Worm (Caenorhabditis elegans) whole organism, L2 larva: ENCODE data around the gene piit-1.
A peak's percentile ranks its signal among the peaks of the same experiment; 100 is the strongest.

ENCODE experiments used
- C34F6.9 ChIP-seq: fragments of 150-350 bp; optimal IDR thresholded peaks from 2 replicates; lab custom pipeline; 2014; ENCODE audit warnings: missing biosample characterization, missing genetic modification characterization
- R02D3.7 ChIP-seq: fragments of 150-350 bp; optimal IDR thresholded peaks from 2 replicates; lab custom pipeline; 2014; ENCODE audit warnings: missing biosample characterization, missing genetic modification characterization
- Y55F3AM.14 ChIP-seq: fragments of 200-800 bp; sonication (Bioruptor generic); optimal IDR thresholded peaks from 2 replicates; lab custom pipeline; 2018; ENCODE audit warnings: mild to moderate bottlenecking, missing genetic modification characterization, missing compliant biosample characterization
- aly-2 ChIP-seq: fragments of 150-350 bp; optimal IDR thresholded peaks from 2 replicates; lab custom pipeline; 2014; ENCODE audit warnings: missing biosample characterization, missing genetic modification characterization
- ama-1 ChIP-seq: fragments of 150-350 bp; optimal IDR thresholded peaks from 2 replicates; lab custom pipeline; 2018; ENCODE audit warnings: inconsistent platforms
- blmp-1 ChIP-seq: sonication (generic microtip); optimal IDR thresholded peaks from 2 replicates; lab custom pipeline; 2017; ENCODE audit warnings: missing genetic modification characterization, mild to moderate bottlenecking, missing compliant biosample characterization, antibody characterized with exemption, moderate library complexity; ENCODE audit not compliant: insufficient read depth
- ceh-16 ChIP-seq: fragments of 150-350 bp; optimal IDR thresholded peaks from 2 replicates; lab custom pipeline; 2014; ENCODE audit warnings: missing biosample characterization, missing genetic modification characterization
- crh-2 ChIP-seq: sonication (generic microtip); optimal IDR thresholded peaks from 2 replicates; lab custom pipeline; 2017; ENCODE audit warnings: missing biosample characterization, missing genetic modification characterization
- dmd-4 ChIP-seq: sonication (generic microtip); optimal IDR thresholded peaks from 2 replicates; lab custom pipeline; 2017; ENCODE audit warnings: missing biosample characterization, missing genetic modification characterization
- egl-27 ChIP-seq: sonication (generic microtip); optimal IDR thresholded peaks from 3 replicates; lab custom pipeline; 2017; ENCODE audit warnings: missing biosample characterization, missing genetic modification reagents, missing genetic modification characterization
- elt-1 ChIP-seq: fragments of 150-350 bp; optimal IDR thresholded peaks from 2 replicates; lab custom pipeline; 2014; ENCODE audit warnings: missing biosample characterization, missing genetic modification characterization
- elt-3 ChIP-seq: sonication (generic microtip); optimal IDR thresholded peaks from 2 replicates; lab custom pipeline; 2017; ENCODE audit warnings: missing biosample characterization, missing genetic modification characterization
- fos-1 ChIP-seq: fragments of 150-350 bp; optimal IDR thresholded peaks from 2 replicates; lab custom pipeline; 2014; ENCODE audit warnings: missing biosample characterization, missing genetic modification characterization
- gmeb-1 ChIP-seq: fragments of 150-350 bp; optimal IDR thresholded peaks from 2 replicates; lab custom pipeline; 2014; ENCODE audit warnings: missing biosample characterization, missing genetic modification characterization
- lin-11 ChIP-seq: fragments of 150-350 bp; sonication (generic microtip); optimal IDR thresholded peaks from 2 replicates; lab custom pipeline; 2014; ENCODE audit warnings: missing biosample characterization, missing genetic modification characterization, inconsistent platforms, mixed read lengths
- lin-13 ChIP-seq: fragments of 150-350 bp; optimal IDR thresholded peaks from 2 replicates; lab custom pipeline; 2014; ENCODE audit warnings: missing biosample characterization, missing genetic modification reagents, missing genetic modification characterization
- lin-39 ChIP-seq: fragments of 150-350 bp; optimal IDR thresholded peaks from 2 replicates; lab custom pipeline; 2014; ENCODE audit warnings: missing biosample characterization, missing genetic modification reagents, missing genetic modification characterization
- lsy-2 ChIP-seq, 2 experiments: fragments of 150-350 bp in 1 of 2; sonication (generic microtip) in 1 of 2; optimal IDR thresholded peaks; 2 replicates each; lab custom pipeline; 2014 to 2017; ENCODE audit warnings: missing biosample characterization in 2 of 2, missing genetic modification characterization in 2 of 2
- mab-5 ChIP-seq: fragments of 150-350 bp; optimal IDR thresholded peaks from 2 replicates; lab custom pipeline; 2014; ENCODE audit warnings: missing biosample characterization, missing genetic modification characterization
- nhr-10 ChIP-seq: sonication (generic microtip); optimal IDR thresholded peaks from 2 replicates; lab custom pipeline; 2017; ENCODE audit warnings: missing biosample characterization, missing genetic modification characterization
- nhr-11 ChIP-seq: fragments of 150-350 bp; optimal IDR thresholded peaks from 2 replicates; lab custom pipeline; 2014; ENCODE audit warnings: missing biosample characterization, missing genetic modification characterization
- nhr-129 ChIP-seq: fragments of 150-350 bp; optimal IDR thresholded peaks from 2 replicates; lab custom pipeline; 2014; ENCODE audit warnings: missing biosample characterization, missing genetic modification characterization
- nhr-21 ChIP-seq: fragments of 150-350 bp; optimal IDR thresholded peaks from 2 replicates; lab custom pipeline; 2014; ENCODE audit warnings: missing biosample characterization, missing genetic modification characterization
- nhr-23 ChIP-seq: fragments of 150-350 bp; optimal IDR thresholded peaks from 2 replicates; lab custom pipeline; 2014; ENCODE audit warnings: missing biosample characterization, missing genetic modification reagents, missing genetic modification characterization
- nhr-237 ChIP-seq: fragments of 150-350 bp; optimal IDR thresholded peaks from 2 replicates; lab custom pipeline; 2014; ENCODE audit warnings: missing biosample characterization, missing genetic modification characterization
- nhr-25 ChIP-seq: fragments of 150-350 bp; sonication (generic microtip); optimal IDR thresholded peaks from 3 replicates; lab custom pipeline; 2014; ENCODE audit warnings: missing biosample characterization, missing genetic modification characterization
- nhr-6 ChIP-seq: fragments of 150-350 bp; optimal IDR thresholded peaks from 2 replicates; lab custom pipeline; 2014; ENCODE audit warnings: missing biosample characterization, missing genetic modification characterization
- nhr-77 ChIP-seq: fragments of 150-350 bp; optimal IDR thresholded peaks from 2 replicates; lab custom pipeline; 2014; ENCODE audit warnings: missing biosample characterization, missing genetic modification characterization
- peb-1 ChIP-seq: fragments of 150-350 bp; optimal IDR thresholded peaks from 2 replicates; lab custom pipeline; 2014; ENCODE audit warnings: missing biosample characterization, missing genetic modification characterization
- sem-4 ChIP-seq: fragments of 150-350 bp; optimal IDR thresholded peaks from 2 replicates; lab custom pipeline; 2014; ENCODE audit warnings: missing biosample characterization, missing genetic modification reagents, missing genetic modification characterization
- skn-1 ChIP-seq: sonication (generic microtip); optimal IDR thresholded peaks from 2 replicates; lab custom pipeline; 2017; ENCODE audit warnings: missing biosample characterization, missing genetic modification characterization
- sma-3 ChIP-seq: sonication (generic microtip); optimal IDR thresholded peaks from 2 replicates; lab custom pipeline; 2016; ENCODE audit warnings: missing genetic modification reagents, missing genetic modification characterization, missing compliant biosample characterization
- sma-9 ChIP-seq, 2 experiments: fragments of 150-350 bp in 1 of 2; sonication (generic microtip) in 1 of 2; optimal IDR thresholded peaks; 2 replicates each; lab custom pipeline; 2014 to 2016; ENCODE audit warnings: missing genetic modification characterization in 2 of 2, mild to moderate bottlenecking in 1 of 2, missing biosample characterization in 1 of 2, missing compliant biosample characterization in 1 of 2, missing genetic modification reagents in 1 of 2, moderate library complexity in 1 of 2
- snpc-4 ChIP-seq: fragments of 150-350 bp; optimal IDR thresholded peaks from 2 replicates; lab custom pipeline; 2014; ENCODE audit warnings: missing biosample characterization, missing genetic modification characterization
- unc-39 ChIP-seq: fragments of 150-350 bp; optimal IDR thresholded peaks from 2 replicates; lab custom pipeline; 2014; ENCODE audit warnings: missing biosample characterization, missing genetic modification characterization
- unc-55 ChIP-seq: fragments of 150-350 bp; sonication (generic microtip); optimal IDR thresholded peaks from 3 replicates; lab custom pipeline; 2014; ENCODE audit warnings: missing biosample characterization, missing genetic modification reagents, missing genetic modification characterization
- zag-1 ChIP-seq: fragments of 150-350 bp; optimal IDR thresholded peaks from 2 replicates; lab custom pipeline; 2014; ENCODE audit warnings: missing biosample characterization, missing genetic modification characterization
- ztf-1 ChIP-seq: fragments of 200-800 bp; sonication (Bioruptor generic); conservative IDR thresholded peaks from 2 replicates; pipeline ENCODE4 v1.3.6; 2022; ENCODE audit warnings: missing genetic modification characterization, missing compliant biosample characterization
- ztf-11 ChIP-seq: sonication (generic microtip); optimal IDR thresholded peaks from 2 replicates; lab custom pipeline; 2017; ENCODE audit warnings: missing biosample characterization, missing genetic modification characterization
- ztf-4 ChIP-seq: fragments of 150-350 bp; optimal IDR thresholded peaks from 2 replicates; lab custom pipeline; 2014; ENCODE audit warnings: missing biosample characterization, missing genetic modification characterization

Gene piit-1

ce11 chrV:11615948-11616681, 6.2 kb upstream of the piit-1 start, which contains the start of gene nlp-24:
nlp-24 (plus strand) TSS chrV:11616376.
- TF ChIP-seq dmd-4 (tag; lab: Kevin White, UChicago) (no peak), lsy-2 (tag; optimal IDR thresholded peaks at IDR 0.05; lab: Kevin White, UChicago) (peak in 1 of 2 experiments; percentile 46), sma-3 (GFP tag; lab: Kevin White, UChicago) (peak; percentile 39), crh-2 (tag; lab: Kevin White, UChicago) (peak; percentile 19), nhr-77 (tag; lab: Kevin White, UChicago) (no peak), fos-1 (peak; percentile 20), C34F6.9 (no peak), sma-9 (GFP tag; optimal IDR thresholded peaks at IDR 0.05; lab: Kevin White, UChicago) (peak; percentile 72), sma-9 (tag; optimal IDR thresholded peaks at IDR 0.05; lab: Kevin White, UChicago) (no peak), ama-1 (lab: Kevin White, UChicago) (peak; percentile 76), elt-1 (tag; lab: Kevin White, UChicago) (peak; percentile 2), unc-55 (no peak), gmeb-1 (tag; lab: Kevin White, UChicago) (no peak), nhr-25 (tag; lab: Kevin White, UChicago) (peak; percentile 90), R02D3.7 (tag; lab: Kevin White, UChicago) (no peak), aly-2 (no peak), nhr-129 (tag; lab: Kevin White, UChicago) (peak; percentile 24), elt-3 (no peak), ceh-16 (tag; lab: Kevin White, UChicago) (peak; percentile 61), blmp-1 (tag; lab: Kevin White, UChicago) (peak; percentile 79), nhr-6 (tag; lab: Kevin White, UChicago) (peak; percentile 49), nhr-21 (tag; lab: Kevin White, UChicago) (peak; percentile 70)
- TF ChIP-seq, all 48 proteins: peak for 13

- peak; percentile 42 for TF ChIP-seq lin-13
- peak; percentile 59 for TF ChIP-seq blmp-1 (tag; lab: Kevin White, UChicago)
- peak; percentile 59 for TF ChIP-seq elt-1 (tag; lab: Kevin White, UChicago)
- no peak for TF ChIP-seq ztf-1 (GFP tag; lab: Robert Waterston, UW)
- TF ChIP-seq sma-3 (GFP tag; lab: Kevin White, UChicago), result peak; percentile 80
- peak; percentile 60 for TF ChIP-seq nhr-129 (tag; lab: Kevin White, UChicago)
- peak; percentile 77 for TF ChIP-seq nhr-21 (tag; lab: Kevin White, UChicago)
- peak; percentile 21 for TF ChIP-seq gmeb-1 (tag; lab: Kevin White, UChicago)
- TF ChIP-seq lsy-2 (tag; optimal IDR thresholded peaks at IDR 0.05; lab: Kevin White, UChicago), result peak in 1 of 2 experiments; percentile 28
- TF ChIP-seq nhr-10 (tag; lab: Kevin White, UChicago), result no peak
- peak; percentile 2 for TF ChIP-seq skn-1 (tag; lab: Kevin White, UChicago)
- peak; percentile 88 for TF ChIP-seq sma-9 (GFP tag; optimal IDR thresholded peaks at IDR 0.05; lab: Kevin White, UChicago)
- TF ChIP-seq sma-9 (tag; optimal IDR thresholded peaks at IDR 0.05; lab: Kevin White, UChicago), result no peak
- TF ChIP-seq zag-1, result no peak
- TF ChIP-seq aly-2, result no peak
- peak; percentile 14 for TF ChIP-seq nhr-23 (tag; lab: Kevin White, UChicago)
- no peak for TF ChIP-seq ztf-11 (tag; lab: Kevin White, UChicago)
- TF ChIP-seq crh-2 (tag; lab: Kevin White, UChicago), result peak; percentile 51
- peak; percentile 52 for TF ChIP-seq fos-1
- peak; percentile 82 for TF ChIP-seq nhr-25 (tag; lab: Kevin White, UChicago)
Observed at ce11 chrV:11614805-11615497, 5.0 kb upstream of the piit-1 start.

- TF ChIP-seq ama-1 (lab: Kevin White, UChicago) (no peak), nhr-25 (tag; lab: Kevin White, UChicago) (no peak), ztf-11 (tag; lab: Kevin White, UChicago) (no peak)
Observed at ce11 chrV:11613007-11613406, 3.1 kb upstream of the piit-1 start, which contains the start of gene tag-290. tag-290 (plus strand) TSS chrV:11613307.

ce11 chrV:11610481-11610880, 532 bp upstream of the piit-1 start, which contains the start of gene sas-5:
sas-5 (plus strand) TSS chrV:11610737.
- no peak for TF ChIP-seq lin-39 (tag; lab: Kevin White, UChicago)
- no peak for TF ChIP-seq aly-2
- no peak for TF ChIP-seq R02D3.7 (tag; lab: Kevin White, UChicago)
- TF ChIP-seq gmeb-1 (tag; lab: Kevin White, UChicago), result peak; percentile 92
- peak; percentile 71 for TF ChIP-seq lin-11 (tag; lab: Kevin White, UChicago)
- no peak for TF ChIP-seq unc-39
- TF ChIP-seq nhr-23 (tag; lab: Kevin White, UChicago), result no peak
- peak; percentile 73 for TF ChIP-seq crh-2 (tag; lab: Kevin White, UChicago)
- peak; percentile 33 for TF ChIP-seq nhr-21 (tag; lab: Kevin White, UChicago)
- TF ChIP-seq sem-4 (tag; lab: Kevin White, UChicago), result peak; percentile 53
- no peak for TF ChIP-seq ama-1 (lab: Kevin White, UChicago)
- peak; percentile 32 for TF ChIP-seq fos-1
- TF ChIP-seq peb-1 (tag; lab: Kevin White, UChicago), result no peak
- peak; percentile 42 for TF ChIP-seq ztf-4
- no peak for TF ChIP-seq Y55F3AM.14 (GFP tag; lab: Kevin White, UChicago)
- no peak for TF ChIP-seq egl-27 (tag; lab: Kevin White, UChicago)
- TF ChIP-seq skn-1 (tag; lab: Kevin White, UChicago), result no peak
- TF ChIP-seq mab-5 (tag; lab: Kevin White, UChicago), result peak; percentile 53
- no peak for TF ChIP-seq ztf-11 (tag; lab: Kevin White, UChicago)
- TF ChIP-seq snpc-4, result peak; percentile 62
- TF ChIP-seq unc-55, result peak; percentile 86
- TF ChIP-seq lin-13, result peak; percentile 57
- no peak for TF ChIP-seq nhr-10 (tag; lab: Kevin White, UChicago)
- peak; percentile 32 for TF ChIP-seq nhr-6 (tag; lab: Kevin White, UChicago)
- no peak for TF ChIP-seq nhr-237 (tag; lab: Kevin White, UChicago)
- no peak for TF ChIP-seq nhr-11
